Worm (Caenorhabditis elegans): Measurements from ENCODE around the gene atg-16.1.

The atg-16.1 gene

DNA sequence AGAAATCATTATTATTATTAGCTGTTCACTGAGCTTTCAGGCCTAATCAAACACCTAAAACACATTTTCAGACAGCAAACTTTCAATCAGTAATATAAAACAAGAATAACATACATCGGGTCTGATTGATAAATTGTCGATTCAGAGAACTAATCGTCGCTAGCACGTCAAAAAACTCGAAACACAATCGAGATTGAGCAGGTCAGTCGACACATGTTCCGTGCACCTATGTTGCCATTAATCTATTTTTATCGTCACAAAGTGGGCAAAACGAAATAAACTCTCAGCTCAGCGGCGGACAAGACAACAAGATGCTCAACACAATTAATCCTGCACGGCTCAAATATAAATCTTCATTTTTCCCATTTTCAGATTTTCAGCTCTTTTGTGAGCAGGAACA, 32.9 kb downstream of the atg-16.1 start:
- TF ChIP-seq C08G9.2 (tag; optimal IDR thresholded peaks at IDR 0.05) (no peak), K02D7.2 (tag; optimal IDR thresholded peaks at IDR 0.05) (no peak), unc-42 (tag; optimal IDR thresholded peaks at IDR 0.05) (no peak), hlh-6 (tag; optimal IDR thresholded peaks at IDR 0.05) (no peak), ceh-18 (tag; optimal IDR thresholded peaks at IDR 0.05) (no peak), ztf-16 (tag; optimal IDR thresholded peaks at IDR 0.05) (no peak), ceh-34 (tag; optimal IDR thresholded peaks at IDR 0.05) (no peak)

DNA sequence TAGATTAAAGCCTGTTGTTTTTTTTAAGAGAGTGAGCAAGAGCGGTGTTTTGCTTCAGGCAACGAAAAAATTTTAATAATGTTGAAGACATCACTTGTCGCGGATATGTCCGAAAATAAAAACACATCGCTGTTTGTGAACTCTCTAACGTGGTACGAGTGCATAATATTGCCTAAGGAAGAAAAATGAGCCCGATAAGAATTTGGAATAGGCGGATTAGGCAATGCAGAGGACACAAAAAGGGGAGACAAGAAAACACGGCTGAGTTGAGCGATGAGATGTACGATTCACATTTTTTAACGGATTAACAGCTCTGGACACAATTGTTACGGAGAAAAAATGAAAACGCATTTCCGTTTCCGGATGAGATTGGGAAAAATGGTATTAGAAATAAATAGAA, 34.9 kb downstream of the atg-16.1 start:
- TF ChIP-seq dmd-4 (tag; optimal IDR thresholded peaks at IDR 0.05; ENCODE audit: borderline replicate concordance) (no peak), eyg-1 (tag; optimal IDR thresholded peaks at IDR 0.05) (no peak), mec-3 (tag; optimal IDR thresholded peaks at IDR 0.05; ENCODE audit: borderline replicate concordance) (no peak), fax-1 (tag; optimal IDR thresholded peaks at IDR 0.05) (no peak), ztf-16 (tag; optimal IDR thresholded peaks at IDR 0.05) (no peak), hlh-30 (tag; optimal IDR thresholded peaks at IDR 0.05; ENCODE audit: insufficient read depth) (no peak), fkh-6 (tag; optimal IDR thresholded peaks at IDR 0.05) (no peak), tbx-2 (tag; optimal IDR thresholded peaks at IDR 0.05) (no peak), pag-3 (tag; optimal IDR thresholded peaks at IDR 0.05; ENCODE audit: borderline replicate concordance) (no peak), ceh-2 (tag; optimal IDR thresholded peaks at IDR 0.05) (no peak), ets-4 (tag; optimal IDR thresholded peaks at IDR 0.05) (no peak), unc-86 (tag; optimal IDR thresholded peaks at IDR 0.05) (no peak), ceh-48 (tag; optimal IDR thresholded peaks at IDR 0.05) (no peak), F13H6.1 (tag; optimal IDR thresholded peaks at IDR 0.05) (no peak), pqm-1 (tag; optimal IDR thresholded peaks at IDR 0.05) (no peak), hlh-6 (tag; optimal IDR thresholded peaks at IDR 0.05) (no peak), pax-1 (tag; optimal IDR thresholded peaks at IDR 0.05) (no peak), unc-3 (GFP tag; conservative IDR thresholded peaks at IDR 0.05) (no peak), unc-3 (tag; optimal IDR thresholded peaks at IDR 0.05) (no peak), ceh-22 (tag; optimal IDR thresholded peaks at IDR 0.05) (no peak)

DNA sequence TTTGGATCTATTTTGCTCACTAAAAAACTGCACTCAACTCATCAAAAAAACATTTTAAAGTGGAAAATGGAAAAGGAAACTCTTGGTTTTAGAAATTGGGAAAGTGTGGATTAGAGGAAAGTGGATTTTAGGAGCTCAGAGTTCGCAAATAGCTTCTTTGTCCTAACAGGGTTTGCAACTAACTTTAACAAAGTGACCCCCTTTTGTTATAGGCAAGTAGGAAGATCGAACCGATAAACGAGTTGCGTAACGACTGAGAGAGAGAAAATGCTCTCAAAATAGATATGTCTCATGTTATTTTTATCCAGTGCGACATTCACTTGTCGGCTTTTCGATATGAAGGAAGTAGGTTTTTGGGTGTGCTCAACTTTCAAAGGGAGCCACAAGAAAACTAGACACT, 35.8 kb downstream of the atg-16.1 start:
- TF ChIP-seq unc-3 (GFP tag; conservative IDR thresholded peaks at IDR 0.05) = no peak
- no peak for TF ChIP-seq unc-3 (tag; optimal IDR thresholded peaks at IDR 0.05)
- peak; percentile 65 for TF ChIP-seq unc-42 (tag; optimal IDR thresholded peaks at IDR 0.05)

DNA sequence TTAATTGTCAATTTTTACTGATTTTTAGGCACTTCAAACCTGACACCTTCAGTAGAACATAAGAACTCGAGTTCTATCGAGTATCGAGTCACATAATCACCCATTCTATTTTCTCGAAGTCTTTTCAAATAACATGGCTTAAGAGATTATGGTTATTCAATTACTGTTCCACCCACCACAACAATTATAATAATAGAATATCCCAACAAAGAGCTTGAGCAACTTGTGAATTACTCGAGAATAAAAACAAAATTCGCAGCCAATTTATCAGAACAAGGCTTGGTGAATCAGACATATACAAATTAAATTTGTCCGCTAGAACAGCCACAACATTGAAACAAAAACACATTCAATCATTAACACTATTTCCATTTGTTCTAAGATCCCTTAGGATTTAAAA, 38.0 kb downstream of the atg-16.1 start:
- no peak for TF ChIP-seq sdc-2 (tag; optimal IDR thresholded peaks at IDR 0.05)
- TF ChIP-seq unc-42 (tag; optimal IDR thresholded peaks at IDR 0.05) = peak; percentile 86
- TF ChIP-seq tbx-7 (tag; optimal IDR thresholded peaks at IDR 0.05) = no peak
- TF ChIP-seq ceh-19 (GFP tag; optimal IDR thresholded peaks at IDR 0.05) = no peak

DNA sequence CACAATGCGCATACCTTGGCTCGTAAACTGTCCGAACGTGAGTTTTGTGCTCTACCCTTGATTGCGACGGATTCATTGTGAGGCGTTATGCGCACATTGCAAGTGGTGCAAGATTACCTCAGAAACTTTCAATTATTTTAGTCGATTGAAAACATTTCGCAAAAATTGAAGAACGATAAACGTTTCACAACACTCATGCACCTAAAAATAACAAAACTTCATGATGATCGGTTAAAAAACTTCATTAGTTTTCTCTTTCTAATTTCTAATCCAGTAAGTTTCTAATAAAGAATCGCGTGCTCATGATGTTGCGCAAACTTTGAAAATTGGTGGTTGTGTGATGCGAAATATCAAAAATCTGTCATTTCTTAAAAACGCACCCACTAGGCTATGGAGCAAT, 43.5 kb downstream of the atg-16.1 start, which contains the start of gene dop-1:
TSS of gene dop-1 (minus strand) at position 101 of the 400 bp plus-strand sequence.
- TF ChIP-seq pha-4 (tag; optimal IDR thresholded peaks at IDR 0.05) = no peak
- TF ChIP-seq syd-9 (tag; optimal IDR thresholded peaks at IDR 0.05) = no peak
- TF ChIP-seq pag-3 (tag; optimal IDR thresholded peaks at IDR 0.05; ENCODE audit: borderline replicate concordance) = no peak
- no peak for TF ChIP-seq ceh-22 (tag; optimal IDR thresholded peaks at IDR 0.05)
- TF ChIP-seq dve-1 (tag; optimal IDR thresholded peaks at IDR 0.05) = no peak
- TF ChIP-seq ceh-6 (GFP tag; optimal IDR thresholded peaks at IDR 0.05) = no peak
- no peak for TF ChIP-seq ceh-2 (tag; optimal IDR thresholded peaks at IDR 0.05)
- TF ChIP-seq pat-9 (tag; optimal IDR thresholded peaks at IDR 0.05) = no peak
- TF ChIP-seq ceh-24 (tag; optimal IDR thresholded peaks at IDR 0.05) = no peak
- no peak for TF ChIP-seq ceh-48 (tag; optimal IDR thresholded peaks at IDR 0.05)
- TF ChIP-seq ztf-16 (tag; optimal IDR thresholded peaks at IDR 0.05) = no peak
- no peak for TF ChIP-seq ceh-18 (tag; optimal IDR thresholded peaks at IDR 0.05)
- TF ChIP-seq hlh-30 (tag; optimal IDR thresholded peaks at IDR 0.05; ENCODE audit: insufficient read depth) = no peak
- no peak for TF ChIP-seq ceh-31 (tag; optimal IDR thresholded peaks at IDR 0.05)
- no peak for TF ChIP-seq tbx-7 (tag; optimal IDR thresholded peaks at IDR 0.05)
- no peak for TF ChIP-seq C08G9.2 (tag; optimal IDR thresholded peaks at IDR 0.05)
- TF ChIP-seq zip-5 (tag; optimal IDR thresholded peaks at IDR 0.05) = no peak

Data from whole organism, late embryonic.